Worm (Caenorhabditis elegans) whole organism, L4/young adult: ENCODE data around the gene W02B3.4.

Source experiments
- W03F9.2 ChIP-seq: fragments of 150-350 bp; optimal IDR thresholded peaks from 2 replicates; lab custom pipeline; 2014; ENCODE audit warnings: missing biosample characterization, missing genetic modification characterization
- him-1 ChIP-seq: sonication (generic microtip); optimal IDR thresholded peaks from 2 replicates; lab custom pipeline; 2016; ENCODE audit warnings: missing genotype, missing genetic modification reagents, missing genetic modification characterization, missing compliant biosample characterization

DNA sequence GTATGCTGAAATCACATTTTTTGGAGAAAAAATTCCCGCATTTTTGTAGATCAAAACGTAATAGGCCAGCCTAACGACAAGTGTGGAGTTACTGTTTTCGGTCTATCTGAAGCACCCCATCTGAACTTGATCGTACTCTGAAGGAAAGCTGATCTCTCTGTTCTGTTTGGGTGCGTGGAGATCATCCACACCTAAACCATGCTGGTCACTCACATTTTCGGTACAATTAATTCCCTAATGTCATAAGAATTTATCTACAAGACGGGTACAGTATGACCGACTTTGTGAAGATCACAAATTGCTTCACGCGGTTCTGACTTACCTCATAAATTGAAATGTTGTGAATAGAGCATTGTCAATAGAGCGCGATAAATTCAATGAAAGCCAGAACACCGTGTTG is 33.3 kb downstream of the W02B3.4 start:
- TF ChIP-seq W03F9.2 (tag; lab: Kevin White, UChicago), result no peak
- no peak for TF ChIP-seq him-1
